Fruit fly (Drosophila melanogaster): ENCODE measurements around the gene CG1647.

CG1647 gene

DNA sequence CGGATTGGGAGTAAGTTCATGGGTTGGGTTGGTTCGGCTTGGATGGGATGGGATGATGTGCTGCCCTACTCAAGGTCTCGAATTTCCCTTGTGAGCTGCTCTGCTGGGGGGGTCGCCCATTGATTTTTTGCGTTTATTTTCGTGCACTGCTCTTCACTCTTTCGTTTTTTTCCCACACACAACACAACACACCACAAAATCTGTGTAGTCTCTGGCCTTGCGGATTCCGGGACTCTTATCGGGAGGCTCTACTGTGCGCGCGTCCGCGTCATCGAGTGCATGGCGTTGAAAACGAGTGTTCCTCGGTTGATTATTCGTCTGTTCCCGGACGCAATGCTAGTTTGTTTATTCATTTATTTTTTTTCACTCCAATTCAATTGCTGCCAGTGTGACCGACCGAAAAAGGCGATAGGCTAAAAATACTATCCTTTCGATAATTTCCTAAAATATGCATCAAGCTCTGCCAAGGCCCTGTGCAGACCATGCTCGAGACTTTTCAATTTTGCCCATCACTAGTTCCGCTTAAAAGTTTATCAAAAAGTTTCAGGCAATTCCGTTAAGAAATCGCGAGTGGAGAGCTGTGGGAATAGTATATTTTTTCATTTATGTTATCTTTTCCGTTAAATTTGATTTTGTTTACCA, 11.7 kb downstream of the CG1647 start, which contains the start of gene WASp (continued):
- TF ChIP-seq CG18599 (GFP tag; optimal IDR thresholded peaks at IDR 0.05) (peak; percentile 53), insv (GFP tag; optimal IDR thresholded peaks at IDR 0.05) (peak in 1 of 2 experiments; percentile 62), schlank (tag; optimal IDR thresholded peaks at IDR 0.05) (peak; percentile 75), Deaf1 (tag; optimal IDR thresholded peaks at IDR 0.05) (no peak), CG4617 (GFP tag; optimal IDR thresholded peaks at IDR 0.05; ENCODE audit: borderline replicate concordance) (peak; percentile 93), Ssrp (tag; optimal IDR thresholded peaks at IDR 0.05) (peak; percentile 33), CG12769 (tag; optimal IDR thresholded peaks at IDR 0.05) (no peak), Adf1 (GFP tag; IDR thresholded peaks at IDR 0.05) (no peak), ERR (GFP tag; optimal IDR thresholded peaks at IDR 0.05) (peak; percentile 67), az2 (GFP tag; optimal IDR thresholded peaks at IDR 0.05) (peak; percentile 32), CG11085 (GFP tag; IDR thresholded peaks at IDR 0.05) (peak; percentile 33; the same call in 1 of the 2 replicates), zen2 (GFP tag; IDR thresholded peaks at IDR 0.05; ENCODE audit: partially characterized antibody) (no peak; the same call in 2 of the 3 replicates), dan (GFP tag; IDR thresholded peaks at IDR 0.05) (no peak), Hr51 (GFP tag; optimal IDR thresholded peaks at IDR 0.05) (peak in 1 of 2 experiments; percentile 71), bcd (GFP tag; optimal IDR thresholded peaks at IDR 0.05) (peak; percentile 80), chn (GFP tag; optimal IDR thresholded peaks at IDR 0.05) (peak; percentile 75), MTF-1 (GFP tag; optimal IDR thresholded peaks at IDR 0.05; ENCODE audit: borderline replicate concordance) (peak; percentile 60), CG31388 (GFP tag; optimal IDR thresholded peaks at IDR 0.05) (no peak), CG4707 (GFP tag; optimal IDR thresholded peaks at IDR 0.05) (peak; percentile 62), CoRest (tag; optimal IDR thresholded peaks at IDR 0.05) (peak; percentile 85), HHEX (GFP tag; optimal IDR thresholded peaks at IDR 0.05) (peak; percentile 55), CG15514 (GFP tag; optimal IDR thresholded peaks at IDR 0.05) (peak; percentile 88), H15 (GFP tag; IDR thresholded peaks at IDR 0.05) (peak; percentile 59; the same call in 1 of the 3 replicates), Opbp (GFP tag; IDR thresholded peaks at IDR 0.05; ENCODE audit: partially characterized antibody) (peak; percentile 75; the same call in 2 of the 3 replicates), MBD-R2 (GFP tag; IDR thresholded peaks at IDR 0.05) (peak; percentile 77), CG34422 (GFP tag; IDR thresholded peaks at IDR 0.05) (peak; percentile 35; the same call in 1 of the 3 replicates), CG2889 (GFP tag; IDR thresholded peaks at IDR 0.05) (no peak), CG18619 (GFP tag; optimal IDR thresholded peaks at IDR 0.05) (peak; percentile 72), tgo (GFP tag; IDR thresholded peaks at IDR 0.05) (peak; percentile 62), CG16815 (GFP tag; optimal IDR thresholded peaks at IDR 0.05) (no peak), her (GFP tag; optimal IDR thresholded peaks at IDR 0.05) (peak; percentile 82), gce (GFP tag; IDR thresholded peaks at IDR 0.05) (0 out of 3 replicates have a peak, but pooled peaks have one; percentile 52), Mrtf (GFP tag; IDR thresholded peaks at IDR 0.05) (no peak; the same call in 2 of the 3 replicates), CG13123 (GFP tag; optimal IDR thresholded peaks at IDR 0.05) (peak; percentile 21), zfh2 (GFP tag; optimal IDR thresholded peaks at IDR 0.05) (peak; percentile 75), CG17328 (GFP tag; IDR thresholded peaks at IDR 0.05) (peak; percentile 68), Oli (tag; optimal IDR thresholded peaks at IDR 0.05) (peak; percentile 47), CG30403 (GFP tag; optimal IDR thresholded peaks at IDR 0.05) (peak; percentile 59), CG6791 (GFP tag; IDR thresholded peaks at IDR 0.05; ENCODE audit: partially characterized antibody) (peak; percentile 55; the same call in 2 of the 3 replicates), CG6254 (GFP tag; optimal IDR thresholded peaks at IDR 0.05) (no peak), Sox102F (GFP tag; optimal IDR thresholded peaks at IDR 0.05) (peak; percentile 51), Gug (GFP tag; IDR thresholded peaks at IDR 0.05) (peak; percentile 28; the same call in 1 of the 4 replicates), phol (tag; optimal IDR thresholded peaks at IDR 0.05) (peak; percentile 69), repo (GFP tag; optimal IDR thresholded peaks at IDR 0.05) (peak; percentile 76), sob (GFP tag; IDR thresholded peaks at IDR 0.05) (peak; percentile 81), lola (GFP tag; optimal IDR thresholded peaks at IDR 0.05) (peak in 1 of 3 experiments; percentile 37), sug (tag; optimal IDR thresholded peaks at IDR 0.05) (peak; percentile 89), MESR4 (GFP tag; optimal IDR thresholded peaks at IDR 0.05) (peak; percentile 66)
